Fruit fly (Drosophila melanogaster) whole organism, adult: ENCODE data around the gene RpS25.

ENCODE experiments used
- CG11617 ChIP-seq: fragments of 200-800 bp; sonication (Bioruptor generic); optimal IDR thresholded peaks from 2 replicates; lab custom pipeline; 2017; ENCODE audit warnings: mild to moderate bottlenecking, missing biosample characterization, missing genetic modification reagents, missing genetic modification characterization
- CG12768 ChIP-seq: fragments of 200-800 bp; sonication (Bioruptor generic); optimal IDR thresholded peaks from 2 replicates; lab custom pipeline; 2017; ENCODE audit warnings: missing biosample characterization, missing genetic modification characterization, mild to moderate bottlenecking, moderate library complexity, missing genetic modification reagents
- CG14711 ChIP-seq: fragments of 200-800 bp; sonication (Bioruptor generic); optimal IDR thresholded peaks from 2 replicates; lab custom pipeline; 2018; ENCODE audit warnings: missing biosample characterization, mild to moderate bottlenecking, missing genetic modification characterization, moderate library complexity
- CG33017 ChIP-seq: fragments of 200-800 bp; sonication (Bioruptor generic); optimal IDR thresholded peaks from 2 replicates; lab custom pipeline; 2018; ENCODE audit warnings: missing biosample characterization, mild to moderate bottlenecking, missing genetic modification characterization, moderate library complexity
- CG5204 ChIP-seq: fragments of 200-800 bp; sonication (Bioruptor generic); optimal IDR thresholded peaks from 2 replicates; lab custom pipeline; 2016; ENCODE audit warnings: missing biosample characterization, missing genetic modification characterization
- CG7045 ChIP-seq: fragments of 200-800 bp; sonication (Bioruptor generic); optimal IDR thresholded peaks from 2 replicates; lab custom pipeline; 2017; ENCODE audit warnings: missing biosample characterization, mild to moderate bottlenecking, missing genetic modification characterization
- Clk ChIP-seq: fragments of 200-800 bp; sonication (Bioruptor generic); optimal IDR thresholded peaks from 2 replicates; lab custom pipeline; 2017; ENCODE audit warnings: missing biosample characterization, missing genetic modification characterization
- Crg-1 ChIP-seq: fragments of 200-800 bp; sonication (Bioruptor generic); optimal IDR thresholded peaks from 2 replicates; lab custom pipeline; 2016; ENCODE audit warnings: missing biosample characterization, missing genetic modification characterization
- Hr96 ChIP-seq: fragments of 200-800 bp; sonication (Bioruptor generic); optimal IDR thresholded peaks from 2 replicates; lab custom pipeline; 2016; ENCODE audit warnings: missing biosample characterization, missing genetic modification characterization
- Mnt ChIP-seq: fragments of 200-800 bp; sonication (Bioruptor generic); optimal IDR thresholded peaks from 2 replicates; lab custom pipeline; 2016; ENCODE audit warnings: missing biosample characterization, mild to moderate bottlenecking, missing genetic modification characterization
- bab1 ChIP-seq: fragments of 200-800 bp; sonication (Bioruptor generic); optimal IDR thresholded peaks from 3 replicates; lab custom pipeline; 2019; ENCODE audit warnings: missing biosample characterization, mild to moderate bottlenecking, missing genetic modification characterization, moderate library complexity
- cic ChIP-seq: fragments of 200-800 bp; sonication (Bioruptor generic); optimal IDR thresholded peaks from 2 replicates; lab custom pipeline; 2017; ENCODE audit warnings: missing biosample characterization, mild to moderate bottlenecking, missing genetic modification characterization, moderate library complexity
- cnc ChIP-seq, 2 experiments: fragments of >200 bp; optimal IDR thresholded peaks; 2 replicates each; lab custom pipeline; 2017
- kay ChIP-seq: fragments of 200-800 bp; sonication (Bioruptor generic); peaks from one replicate; lab custom pipeline; 2016; ENCODE audit warnings: missing biosample characterization, missing genetic modification characterization, borderline replicate concordance
- ovo ChIP-seq: fragments of 200-800 bp; sonication (Bioruptor generic); optimal IDR thresholded peaks from 2 replicates; lab custom pipeline; 2016; ENCODE audit warnings: missing biosample characterization, missing genetic modification characterization
- pad ChIP-seq: fragments of 200-800 bp; sonication (Bioruptor generic); optimal IDR thresholded peaks from 3 replicates; lab custom pipeline; 2017; ENCODE audit warnings: missing biosample characterization, missing genetic modification characterization, mild to moderate bottlenecking, moderate library complexity, missing genetic modification reagents
- tj ChIP-seq: fragments of 200-800 bp; sonication (Bioruptor generic); optimal IDR thresholded peaks from 3 replicates; lab custom pipeline; 2017; ENCODE audit warnings: missing biosample characterization, mild to moderate bottlenecking, missing genetic modification characterization, moderate library complexity
- toe ChIP-seq: fragments of 200-800 bp; sonication (Bioruptor generic); optimal IDR thresholded peaks from 2 replicates; lab custom pipeline; 2016; ENCODE audit warnings: missing biosample characterization, missing genetic modification characterization

RpS25 gene

dm6 chr3R:11167931-11168465 lies 48.1 kb downstream of the RpS25 start, which contains the start of gene Ugt35E2:
Gene Ugt35E2 (minus strand): TSS chr3R:11167981.
- TF ChIP-seq tj (GFP tag; lab: Kevin White, UChicago): no peak
- TF ChIP-seq CG33017 (tag; lab: Kevin White, UChicago): no peak
- TF ChIP-seq pad (GFP tag; lab: Kevin White, UChicago): no peak
- TF ChIP-seq CG12768 (GFP tag; lab: Kevin White, UChicago): no peak
- no peak for TF ChIP-seq Hr96 (GFP tag; lab: Kevin White, UChicago)
- TF ChIP-seq Clk (GFP tag; lab: Kevin White, UChicago): no peak

- TF ChIP-seq Hr96 (GFP tag; lab: Kevin White, UChicago): no peak
- TF ChIP-seq CG11617 (GFP tag; lab: Kevin White, UChicago): no peak
- TF ChIP-seq CG14711: no peak
- TF ChIP-seq CG12768 (GFP tag; lab: Kevin White, UChicago): no peak
- no peak for TF ChIP-seq kay (GFP tag; lab: Kevin White, UChicago)
- no peak for TF ChIP-seq tj (GFP tag; lab: Kevin White, UChicago)
- TF ChIP-seq bab1: no peak
- TF ChIP-seq ovo: no peak
- no peak for TF ChIP-seq cnc (optimal IDR thresholded peaks at IDR 0.05; lab: Kevin White, UChicago)
- TF ChIP-seq Mnt (GFP tag; lab: Kevin White, UChicago): no peak
- no peak for TF ChIP-seq CG7045 (GFP tag; lab: Kevin White, UChicago)
- TF ChIP-seq CG5204 (GFP tag; lab: Kevin White, UChicago): no peak
- TF ChIP-seq Clk (GFP tag; lab: Kevin White, UChicago): no peak
- TF ChIP-seq CG33017 (tag; lab: Kevin White, UChicago): no peak
- no peak for TF ChIP-seq cic (GFP tag; lab: Kevin White, UChicago)
- TF ChIP-seq Crg-1 (GFP tag; lab: Kevin White, UChicago): no peak
- TF ChIP-seq toe (GFP tag; lab: Kevin White, UChicago): no peak
- TF ChIP-seq pad (GFP tag; lab: Kevin White, UChicago): no peak
Measured at dm6 chr3R:11165974-11166373, 50.1 kb downstream of the RpS25 start, which contains the start of gene Ugt35E1. Gene Ugt35E1 (minus strand): TSS chr3R:11166074.
